Fruit fly (Drosophila melanogaster): ENCODE results near the gene CG8064.
A peak's percentile ranks its signal among the peaks of the same experiment; 100 is the strongest.

Gene CG8064

dm6 chr3R:18280866-18281473 is 2.5 kb upstream of the CG8064 start:
- TF ChIP-seq Dp (GFP tag; optimal IDR thresholded peaks at IDR 0.05) (no peak), CG31388 (GFP tag; optimal IDR thresholded peaks at IDR 0.05) (no peak), chinmo (GFP tag; IDR thresholded peaks at IDR 0.05; ENCODE audit: partially characterized antibody) (0 out of 4 replicates have a peak, but pooled peaks have one; percentile 11), exex (tag; optimal IDR thresholded peaks at IDR 0.05) (peak; percentile 66), sug (tag; optimal IDR thresholded peaks at IDR 0.05) (peak; percentile 72), pros (GFP tag; optimal IDR thresholded peaks at IDR 0.05) (no peak), CG15479 (GFP tag; optimal IDR thresholded peaks at IDR 0.05) (peak; percentile 99), grn (GFP tag; optimal IDR thresholded peaks at IDR 0.05) (peak; percentile 64), cato (GFP tag; optimal IDR thresholded peaks at IDR 0.05; ENCODE audit: borderline replicate concordance) (no peak), CG1529 (GFP tag; optimal IDR thresholded peaks at IDR 0.05) (no peak), zf30C (GFP tag; optimal IDR thresholded peaks at IDR 0.05) (no peak), cwo (GFP tag; optimal IDR thresholded peaks at IDR 0.05) (peak; percentile 71), mirr (GFP tag; optimal IDR thresholded peaks at IDR 0.05) (peak; percentile 26), Pdp1 (GFP tag; optimal IDR thresholded peaks at IDR 0.05) (peak in 1 of 2 experiments; percentile 14)

dm6 chr3R:18288677-18289076 is 5.2 kb downstream of the CG8064 start, which contains the start of gene CG7131:
TSS of gene CG7131 (minus strand) at chr3R:18288777.
- TF ChIP-seq CG32767 (GFP tag; IDR thresholded peaks at IDR 0.05) (no peak), Hmx (GFP tag; optimal IDR thresholded peaks at IDR 0.05) (no peak), CG17186 (GFP tag; optimal IDR thresholded peaks at IDR 0.05) (no peak), chinmo (GFP tag; IDR thresholded peaks at IDR 0.05; ENCODE audit: partially characterized antibody) (no peak), CG8924 (tag; optimal IDR thresholded peaks at IDR 0.05) (no peak), zfh2 (GFP tag; optimal IDR thresholded peaks at IDR 0.05) (no peak), nau (GFP tag; optimal IDR thresholded peaks at IDR 0.05) (no peak), CG1233 (GFP tag; optimal IDR thresholded peaks at IDR 0.05) (no peak), pan (optimal IDR thresholded peaks at IDR 0.05) (no peak), pan (GFP tag; optimal IDR thresholded peaks at IDR 0.05 in 1 of 2, IDR thresholded peaks at IDR 0.05 in 1 of 2) (no peak), YL-1 (GFP tag; optimal IDR thresholded peaks at IDR 0.05) (no peak), MESR4 (GFP tag; optimal IDR thresholded peaks at IDR 0.05) (no peak), CG2120 (GFP tag; optimal IDR thresholded peaks at IDR 0.05) (no peak), CG12104 (GFP tag; optimal IDR thresholded peaks at IDR 0.05) (no peak), Oli (tag; optimal IDR thresholded peaks at IDR 0.05) (no peak)

dm6 chr3R:18291831-18292230 is 8.4 kb downstream of the CG8064 start:
- no peak for TF ChIP-seq CG12104 (GFP tag; optimal IDR thresholded peaks at IDR 0.05)
- TF ChIP-seq CG34376 (GFP tag; optimal IDR thresholded peaks at IDR 0.05): peak; percentile 69
- TF ChIP-seq dm (GFP tag; optimal IDR thresholded peaks at IDR 0.05): no peak
- TF ChIP-seq grau (tag; optimal IDR thresholded peaks at IDR 0.05): no peak
- peak; percentile 79 for TF ChIP-seq exex (tag; optimal IDR thresholded peaks at IDR 0.05)
- TF ChIP-seq sd (tag; optimal IDR thresholded peaks at IDR 0.05): peak; percentile 45
- peak; percentile 28 for TF ChIP-seq sug (tag; optimal IDR thresholded peaks at IDR 0.05)
- TF ChIP-seq grn (GFP tag; optimal IDR thresholded peaks at IDR 0.05): peak; percentile 43
- TF ChIP-seq tx (GFP tag; optimal IDR thresholded peaks at IDR 0.05): no peak

- TF ChIP-seq twi (tag; optimal IDR thresholded peaks at IDR 0.05) (peak; percentile 80), ranshi (GFP tag; IDR thresholded peaks at IDR 0.05) (no peak)
These were observed 8.9 kb downstream of the CG8064 start for dm6 chr3R:18292371-18292770.

Measured in whole organism, embryonic.